Fruit fly (Drosophila melanogaster): ENCODE results near the gene lic.

The lic gene

dm6 chrX:13130175-13130822 is 39.4 kb downstream of the lic start (continued):
- TF ChIP-seq dan (GFP tag; IDR thresholded peaks at IDR 0.05) (no peak), schlank (tag; optimal IDR thresholded peaks at IDR 0.05) (peak; percentile 56), CG2120 (GFP tag; optimal IDR thresholded peaks at IDR 0.05) (peak; percentile 72), fu2 (GFP tag; optimal IDR thresholded peaks at IDR 0.05) (peak; percentile 45), sisA (GFP tag; IDR thresholded peaks at IDR 0.05) (0 out of 2 replicates have a peak, but pooled peaks have one; percentile 16), Atf3 (GFP tag; optimal IDR thresholded peaks at IDR 0.05) (peak; percentile 24), Fer3 (tag; optimal IDR thresholded peaks at IDR 0.05) (peak; percentile 58), CG10209 (GFP tag; optimal IDR thresholded peaks at IDR 0.05) (peak; percentile 81), Dll (GFP tag; IDR thresholded peaks at IDR 0.05; ENCODE audit: partially characterized antibody) (no peak), CG11504 (tag; optimal IDR thresholded peaks at IDR 0.05) (peak; percentile 85), abd-A (tag; optimal IDR thresholded peaks at IDR 0.05) (no peak), NC2α (GFP tag; optimal IDR thresholded peaks at IDR 0.05) (no peak), wdn (GFP tag; IDR thresholded peaks at IDR 0.05) (no peak), Sin3A (optimal IDR thresholded peaks at IDR 0.05) (no peak), CG10979 (tag; optimal IDR thresholded peaks at IDR 0.05) (peak; percentile 81), chn (GFP tag; optimal IDR thresholded peaks at IDR 0.05) (peak; percentile 69), CG1024 (GFP tag; IDR thresholded peaks at IDR 0.05) (0 out of 2 replicates have a peak, but pooled peaks have one; percentile 38), Xrp1 (GFP tag; IDR thresholded peaks at IDR 0.05) (peak; percentile 57; the same call in 1 of the 2 replicates), CG4424 (GFP tag; optimal IDR thresholded peaks at IDR 0.05) (peak; percentile 73), crp (GFP tag; optimal IDR thresholded peaks at IDR 0.05) (peak in 1 of 2 experiments; percentile 8), maf-S (GFP tag; optimal IDR thresholded peaks at IDR 0.05) (peak; percentile 41), CG13775 (GFP tag; optimal IDR thresholded peaks at IDR 0.05) (peak; percentile 59), unc-4 (GFP tag; IDR thresholded peaks at IDR 0.05; ENCODE audit: partially characterized antibody) (no peak), kni (GFP tag; optimal IDR thresholded peaks at IDR 0.05) (no peak), odd (GFP tag; optimal IDR thresholded peaks at IDR 0.05) (peak; percentile 80), Bgb (GFP tag; IDR thresholded peaks at IDR 0.05; ENCODE audit: partially characterized antibody) (no peak), Ravus (GFP tag; IDR thresholded peaks at IDR 0.05) (no peak), D19A (tag; optimal IDR thresholded peaks at IDR 0.05) (peak; percentile 80), CG8290 (GFP tag; optimal IDR thresholded peaks at IDR 0.05) (peak; percentile 13), CG8290 (tag; optimal IDR thresholded peaks at IDR 0.05) (peak in 1 of 2 experiments; percentile 40), Drgx (GFP tag; IDR thresholded peaks at IDR 0.05) (peak; percentile 59; the same call in 1 of the 2 replicates), ERR (GFP tag; optimal IDR thresholded peaks at IDR 0.05) (peak; percentile 29), CG3281 (GFP tag; optimal IDR thresholded peaks at IDR 0.05) (peak; percentile 83), CG2199 (GFP tag; IDR thresholded peaks at IDR 0.05) (no peak), pnt (GFP tag; optimal IDR thresholded peaks at IDR 0.05) (peak; percentile 71), otp (GFP tag; IDR thresholded peaks at IDR 0.05) (no peak), HLHmδ (GFP tag; optimal IDR thresholded peaks at IDR 0.05) (no peak), CG6272 (GFP tag; IDR thresholded peaks at IDR 0.05) (no peak), CG13296 (GFP tag; optimal IDR thresholded peaks at IDR 0.05) (peak; percentile 76), CG12219 (GFP tag; optimal IDR thresholded peaks at IDR 0.05) (peak; percentile 78), Blimp-1 (GFP tag; optimal IDR thresholded peaks at IDR 0.05) (peak; percentile 55), CG3407 (GFP tag; optimal IDR thresholded peaks at IDR 0.05) (peak; percentile 35), corto (GFP tag; optimal IDR thresholded peaks at IDR 0.05) (peak; percentile 3), CG10431 (GFP tag; optimal IDR thresholded peaks at IDR 0.05) (peak; percentile 65), HLH4C (GFP tag; IDR thresholded peaks at IDR 0.05; ENCODE audit: partially characterized antibody) (no peak), PHDP (tag; optimal IDR thresholded peaks at IDR 0.05) (peak; percentile 75), luna (GFP tag; optimal IDR thresholded peaks at IDR 0.05) (no peak), E2f2 (GFP tag; IDR thresholded peaks at IDR 0.05) (0 out of 2 replicates have a peak, but pooled peaks have one; percentile 7), D (optimal IDR thresholded peaks at IDR 0.05) (no peak), D (GFP tag; optimal IDR thresholded peaks at IDR 0.05) (peak; percentile 77)

Measured in whole organism, embryonic.